Fruit fly (Drosophila melanogaster) whole organism, embryonic: Measurements from ENCODE around the gene trr.

Source experiments
- Atf3 ChIP-seq: fragments of 200-800 bp; sonication (Bioruptor generic); optimal IDR thresholded peaks from 3 replicates; lab custom pipeline; 2016; ENCODE audit warnings: missing biosample characterization, missing genetic modification characterization
- Blimp-1 ChIP-seq: fragments of 200-800 bp; sonication (Bioruptor generic); optimal IDR thresholded peaks from 3 replicates; lab custom pipeline; 2018; ENCODE audit warnings: missing biosample characterization, missing genetic modification characterization, mild to moderate bottlenecking, moderate library complexity, missing genetic modification reagents
- CG10321 ChIP-seq: fragments of 200-800 bp; sonication (Bioruptor generic); IDR thresholded peaks from 2 replicates; pipeline ENCODE4 v1.3.6; 2022; ENCODE audit warnings: missing biosample characterization, missing genetic modification characterization
- CG10979 ChIP-seq: fragments of 200-800 bp; sonication (Bioruptor generic); optimal IDR thresholded peaks from 2 replicates; lab custom pipeline; 2018; ENCODE audit warnings: missing biosample characterization, mild to moderate bottlenecking, missing genetic modification characterization, moderate library complexity
- CG11093 ChIP-seq: fragments of 200-800 bp; sonication (Bioruptor generic); IDR thresholded peaks from 3 replicates; pipeline ENCODE4 v1.3.6; 2022; ENCODE audit warnings: missing biosample characterization, missing genetic modification characterization
- CG11504 ChIP-seq: fragments of 200-800 bp; sonication (Bioruptor generic); optimal IDR thresholded peaks from 3 replicates; lab custom pipeline; 2019; ENCODE audit warnings: missing biosample characterization, mild to moderate bottlenecking, missing genetic modification characterization, moderate library complexity
- CG12236 ChIP-seq: fragments of 200-800 bp; sonication (Bioruptor generic); optimal IDR thresholded peaks from 2 replicates; lab custom pipeline; 2016; ENCODE audit warnings: missing biosample characterization, missing genetic modification characterization
- CG12744 ChIP-seq: fragments of 200-800 bp; sonication (Bioruptor generic); optimal IDR thresholded peaks from 2 replicates; lab custom pipeline; 2016; ENCODE audit warnings: missing biosample characterization, missing genetic modification characterization
- CG13424 ChIP-seq: fragments of 200-800 bp; sonication (Bioruptor generic); optimal IDR thresholded peaks from 2 replicates; lab custom pipeline; 2019; ENCODE audit warnings: missing biosample characterization, mild to moderate bottlenecking, missing genetic modification characterization, moderate library complexity
- CG14441 ChIP-seq: fragments of 200-800 bp; sonication (Bioruptor generic); IDR thresholded peaks from 2 replicates; pipeline ENCODE4 v1.3.6; 2022; ENCODE audit warnings: missing biosample characterization, missing genetic modification characterization
- CG15011 ChIP-seq: fragments of 200-800 bp; sonication (Bioruptor generic); optimal IDR thresholded peaks from 3 replicates; lab custom pipeline; 2018; ENCODE audit warnings: missing biosample characterization, mild to moderate bottlenecking, missing genetic modification characterization
- CG15269 ChIP-seq: fragments of 200-800 bp; sonication (Bioruptor generic); optimal IDR thresholded peaks from 2 replicates; lab custom pipeline; 2018; ENCODE audit warnings: missing biosample characterization, mild to moderate bottlenecking, missing genetic modification characterization, moderate library complexity
- CG15479 ChIP-seq: fragments of 200-800 bp; sonication (Bioruptor generic); optimal IDR thresholded peaks from 3 replicates; lab custom pipeline; 2019; ENCODE audit warnings: missing biosample characterization, mild to moderate bottlenecking, missing genetic modification characterization, moderate library complexity
- CG1602 ChIP-seq: fragments of 200-800 bp; sonication (Bioruptor generic); optimal IDR thresholded peaks from 3 replicates; lab custom pipeline; 2016; ENCODE audit warnings: missing biosample characterization, missing genetic modification characterization
- CG16779 ChIP-seq: fragments of 200-800 bp; sonication (Bioruptor generic); IDR thresholded peaks from 2 replicates; pipeline ENCODE4 v1.3.6; 2022; ENCODE audit warnings: missing biosample characterization, missing genetic modification characterization
- CG1832 ChIP-seq: fragments of 200-800 bp; sonication (Bioruptor generic); optimal IDR thresholded peaks from 2 replicates; lab custom pipeline; 2017; ENCODE audit warnings: missing biosample characterization, mild to moderate bottlenecking, missing genetic modification characterization, inconsistent platforms
- CG2129 ChIP-seq: fragments of 200-800 bp; sonication (Bioruptor generic); IDR thresholded peaks from 2 replicates; pipeline ENCODE4 v1.3.6; 2022; ENCODE audit warnings: missing biosample characterization, missing genetic modification characterization; ENCODE audit not compliant: partially characterized antibody
- CG2712 ChIP-seq: fragments of 200-800 bp; optimal IDR thresholded peaks from 3 replicates; lab custom pipeline; 2019; ENCODE audit warnings: missing biosample characterization, mild to moderate bottlenecking, missing genetic modification characterization, moderate library complexity
- CG30403 ChIP-seq: fragments of 200-800 bp; sonication (Bioruptor generic); optimal IDR thresholded peaks from 3 replicates; lab custom pipeline; 2016; ENCODE audit warnings: missing biosample characterization, missing genetic modification characterization
- CG30431 ChIP-seq: fragments of 200-800 bp; sonication (Bioruptor generic); optimal IDR thresholded peaks from 2 replicates; lab custom pipeline; 2017; ENCODE audit warnings: missing biosample characterization, missing genetic modification characterization
- CG32532 ChIP-seq: fragments of 200-800 bp; sonication (Bioruptor generic); IDR thresholded peaks from 2 replicates; pipeline ENCODE4 v1.3.6; 2022; ENCODE audit warnings: missing biosample characterization, missing genetic modification characterization
- CG34224 ChIP-seq: fragments of 200-800 bp; sonication (Bioruptor generic); IDR thresholded peaks from 3 replicates; pipeline ENCODE4 v1.3.6; 2022; ENCODE audit warnings: missing biosample characterization, missing genetic modification characterization; ENCODE audit not compliant: partially characterized antibody
- CG3847 ChIP-seq: fragments of 200-800 bp; sonication (Bioruptor generic); IDR thresholded peaks from 2 replicates; pipeline ENCODE4 v1.3.6; 2022; ENCODE audit warnings: missing biosample characterization, missing genetic modification characterization
- CG4328 ChIP-seq: fragments of 200-800 bp; sonication (Bioruptor generic); optimal IDR thresholded peaks from 3 replicates; lab custom pipeline; 2017; ENCODE audit warnings: missing biosample characterization, missing genetic modification reagents, missing genetic modification characterization
- CG4360 ChIP-seq: fragments of 200-800 bp; sonication (Bioruptor generic); IDR thresholded peaks from 2 replicates; pipeline ENCODE4 v1.3.6; 2022; ENCODE audit warnings: missing biosample characterization, missing genetic modification characterization
- CG4404 ChIP-seq: fragments of 200-800 bp; sonication (Bioruptor generic); IDR thresholded peaks from 2 replicates; pipeline ENCODE4 v1.3.6; 2022; ENCODE audit warnings: missing biosample characterization, missing genetic modification characterization
- CG8290 ChIP-seq, 3 experiments: fragments of 200-800 bp; sonication (Bioruptor generic); optimal IDR thresholded peaks; 2 replicates each; lab custom pipeline; 2016 to 2019; ENCODE audit warnings: missing biosample characterization in 3 of 3, missing genetic modification characterization in 3 of 3, mild to moderate bottlenecking in 2 of 3, moderate library complexity in 1 of 3
- Gsc ChIP-seq: fragments of 200-800 bp; sonication (Bioruptor generic); IDR thresholded peaks from 2 replicates; pipeline ENCODE4 v1.3.6; 2022; ENCODE audit warnings: missing biosample characterization, missing genetic modification characterization
- Hr51 ChIP-seq, 2 experiments: fragments of 200-800 bp; sonication (Bioruptor generic); optimal IDR thresholded peaks; 2 replicates in 1 of 2; 3 replicates in 1 of 2; lab custom pipeline; 2016 to 2018; ENCODE audit warnings: missing biosample characterization in 2 of 2, missing genetic modification characterization in 2 of 2, mild to moderate bottlenecking in 1 of 2, moderate library complexity in 1 of 2
- YL-1 ChIP-seq: fragments of 200-800 bp; sonication (Bioruptor generic); optimal IDR thresholded peaks from 3 replicates; lab custom pipeline; 2017; ENCODE audit warnings: missing biosample characterization, mild to moderate bottlenecking, missing genetic modification characterization
- bab2 ChIP-seq: fragments of 200-800 bp; sonication (Bioruptor generic); optimal IDR thresholded peaks from 2 replicates; lab custom pipeline; 2016; ENCODE audit warnings: missing biosample characterization, missing genetic modification characterization
- bsh ChIP-seq, 2 experiments: fragments of 200-800 bp; sonication (Bioruptor generic); optimal IDR thresholded peaks; 2 replicates each; lab custom pipeline; 2017 to 2018; ENCODE audit warnings: mild to moderate bottlenecking in 2 of 2, missing biosample characterization in 2 of 2, missing genetic modification characterization in 2 of 2, moderate library complexity in 1 of 2
- chif ChIP-seq, 2 experiments: fragments of 200-800 bp; sonication (Bioruptor generic); optimal IDR thresholded peaks; 3 replicates each; lab custom pipeline; 2016; ENCODE audit warnings: missing biosample characterization in 2 of 2, missing genetic modification characterization in 2 of 2
- chinmo ChIP-seq: fragments of 200-800 bp; sonication (Bioruptor generic); IDR thresholded peaks from 4 replicates; pipeline ENCODE4 v1.3.6; 2022; ENCODE audit warnings: missing biosample characterization, missing genetic modification characterization; ENCODE audit not compliant: partially characterized antibody
- chm ChIP-seq: fragments of 200-800 bp; sonication (Bioruptor generic); IDR thresholded peaks from 2 replicates; pipeline ENCODE4 v1.3.6; 2022; ENCODE audit warnings: missing biosample characterization, missing genetic modification characterization
- crc ChIP-seq: fragments of 200-800 bp; sonication (Bioruptor generic); optimal IDR thresholded peaks from 2 replicates; lab custom pipeline; 2016; ENCODE audit warnings: missing biosample characterization, missing genetic modification characterization
- disco-r ChIP-seq: fragments of 200-800 bp; sonication (Bioruptor generic); optimal IDR thresholded peaks from 2 replicates; lab custom pipeline; 2016; ENCODE audit warnings: missing biosample characterization, missing genetic modification characterization
- ems ChIP-seq: fragments of 200-800 bp; sonication (Bioruptor generic); optimal IDR thresholded peaks from 3 replicates; lab custom pipeline; 2016; ENCODE audit warnings: missing biosample characterization, missing genetic modification characterization
- eve ChIP-seq, 2 experiments: fragments of >200 bp; optimal IDR thresholded peaks; 2 replicates each; lab custom pipeline; 2017; ENCODE audit warnings: missing biosample characterization in 2 of 2, missing genetic modification characterization in 2 of 2
- ewg ChIP-seq: fragments of 200-800 bp; sonication (Bioruptor generic); optimal IDR thresholded peaks from 3 replicates; lab custom pipeline; 2017; ENCODE audit warnings: mild to moderate bottlenecking, missing biosample characterization, missing genetic modification reagents, missing genetic modification characterization
- gcm2 ChIP-seq: fragments of 200-800 bp; sonication (Bioruptor generic); optimal IDR thresholded peaks from 2 replicates; lab custom pipeline; 2016; ENCODE audit warnings: missing biosample characterization, missing genetic modification characterization
- grn ChIP-seq: fragments of 200-800 bp; sonication (Bioruptor generic); optimal IDR thresholded peaks from 3 replicates; lab custom pipeline; 2017; ENCODE audit warnings: missing biosample characterization, missing genetic modification characterization
- kay ChIP-seq: fragments of 200-800 bp; sonication (Bioruptor generic); optimal IDR thresholded peaks from 2 replicates; lab custom pipeline; 2016; ENCODE audit warnings: missing biosample characterization, missing genetic modification characterization
- pb ChIP-seq: fragments of 200-800 bp; sonication (Bioruptor generic); optimal IDR thresholded peaks from 3 replicates; lab custom pipeline; 2016; ENCODE audit warnings: missing biosample characterization, missing genetic modification characterization
- pros ChIP-seq: fragments of 200-800 bp; sonication (Bioruptor generic); optimal IDR thresholded peaks from 3 replicates; lab custom pipeline; 2019; ENCODE audit warnings: missing biosample characterization, mild to moderate bottlenecking, missing genetic modification characterization, moderate library complexity
- pum ChIP-seq: fragments of 200-800 bp; sonication (Bioruptor generic); optimal IDR thresholded peaks from 2 replicates; lab custom pipeline; 2016; ENCODE audit warnings: missing biosample characterization, missing genetic modification characterization
- sens ChIP-seq: fragments of 200-800 bp; sonication (Bioruptor generic); peaks from one replicate; lab custom pipeline; 2016; ENCODE audit warnings: missing biosample characterization, missing genetic modification characterization
- ssp ChIP-seq: fragments of 200-800 bp; sonication (Bioruptor generic); IDR thresholded peaks from 2 replicates; pipeline ENCODE4 v1.3.6; 2022; ENCODE audit warnings: missing biosample characterization, missing genetic modification characterization
- stc ChIP-seq: fragments of 200-800 bp; sonication (Bioruptor generic); IDR thresholded peaks from 2 replicates; pipeline ENCODE4 v1.3.6; 2022; ENCODE audit warnings: missing biosample characterization, missing genetic modification characterization
- unpg ChIP-seq: fragments of 200-800 bp; sonication (Bioruptor generic); optimal IDR thresholded peaks from 3 replicates; lab custom pipeline; 2018; ENCODE audit warnings: missing biosample characterization, mild to moderate bottlenecking, missing genetic modification characterization, moderate library complexity
- zen ChIP-seq: fragments of 200-800 bp; sonication (Bioruptor generic); optimal IDR thresholded peaks from 3 replicates; lab custom pipeline; 2018; ENCODE audit warnings: missing biosample characterization, mild to moderate bottlenecking, missing genetic modification characterization, moderate library complexity

Gene trr

DNA sequence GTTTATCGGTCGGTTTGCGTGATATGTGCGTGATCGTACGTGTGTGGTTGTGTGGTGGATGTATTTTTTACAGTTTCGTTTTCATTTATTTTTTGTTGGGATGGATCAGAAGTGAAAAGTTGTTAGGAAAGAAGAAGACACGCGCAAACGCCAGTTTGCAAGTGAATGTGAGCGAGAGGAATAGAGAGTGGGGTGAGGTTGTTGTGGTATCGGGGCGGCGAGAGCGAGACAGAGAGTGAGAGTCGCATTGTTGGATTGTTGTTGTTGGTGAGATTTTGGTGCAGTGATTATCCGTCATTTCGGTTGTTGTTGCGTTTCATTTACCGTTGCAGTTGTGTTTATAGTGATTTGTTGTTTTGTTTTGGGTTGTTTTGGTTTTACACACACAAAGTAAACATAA, 3.8 kb upstream of the trr start:
- no peak for TF ChIP-seq CG15011 (GFP tag; lab: Kevin White, UChicago)
- TF ChIP-seq stc = no peak
- TF ChIP-seq CG11093 (GFP tag; lab: Robert Waterston, UW) = no peak
- no peak for TF ChIP-seq ssp (GFP tag; lab: Robert Waterston, UW)
- no peak for TF ChIP-seq Hr51 (GFP tag; optimal IDR thresholded peaks at IDR 0.05; lab: Kevin White, UChicago)
- TF ChIP-seq chinmo = 0 out of 4 replicates have a peak, but pooled peaks have one; percentile 18
- TF ChIP-seq CG32532 (GFP tag; lab: Robert Waterston, UW) = no peak
- no peak for TF ChIP-seq ems (GFP tag; lab: Kevin White, UChicago)
- TF ChIP-seq CG11504 = no peak
- no peak for TF ChIP-seq zen
- no peak for TF ChIP-seq Atf3 (GFP tag; lab: Kevin White, UChicago)
- TF ChIP-seq sens (GFP tag; lab: Kevin White, UChicago) = peak; percentile 47
- no peak for TF ChIP-seq CG2712 (tag; lab: Kevin White, UChicago)
- no peak for TF ChIP-seq CG4328
- TF ChIP-seq eve (GFP tag; optimal IDR thresholded peaks at IDR 0.05; lab: Kevin White, UChicago) = no peak
- TF ChIP-seq CG15479 (GFP tag; lab: Kevin White, UChicago) = no peak
- TF ChIP-seq unpg (GFP tag; lab: Kevin White, UChicago) = no peak
- TF ChIP-seq Gsc (GFP tag; lab: Robert Waterston, UW) = no peak
- TF ChIP-seq CG12744 (GFP tag; lab: Kevin White, UChicago) = no peak
- peak; percentile 38; the same call in 1 of the 2 replicates for TF ChIP-seq CG10321 (GFP tag; lab: Robert Waterston, UW)
- no peak for TF ChIP-seq CG2129 (GFP tag; lab: Robert Waterston, UW)
- TF ChIP-seq CG12236 = no peak
- TF ChIP-seq CG34224 (GFP tag; lab: Robert Waterston, UW) = no peak
- TF ChIP-seq CG8290 (GFP tag; optimal IDR thresholded peaks at IDR 0.05; lab: Kevin White, UChicago) = no peak
- TF ChIP-seq CG8290 (tag; optimal IDR thresholded peaks at IDR 0.05; lab: Kevin White, UChicago) = no peak
- TF ChIP-seq CG4404 (GFP tag; lab: Robert Waterston, UW) = no peak
- peak; percentile 13 for TF ChIP-seq Blimp-1
- TF ChIP-seq CG14441 (GFP tag; lab: Robert Waterston, UW) = no peak
- peak; percentile 64 for TF ChIP-seq CG1832 (GFP tag; lab: Kevin White, UChicago)
- TF ChIP-seq CG16779 (GFP tag; lab: Robert Waterston, UW) = no peak
- no peak for TF ChIP-seq ewg (GFP tag; lab: Kevin White, UChicago)
- TF ChIP-seq CG4360 = peak; percentile 87
- no peak for TF ChIP-seq CG30431
- TF ChIP-seq pum (GFP tag; lab: Kevin White, UChicago) = no peak
- TF ChIP-seq CG10979 (tag; lab: Kevin White, UChicago) = no peak
- peak; percentile 11 for TF ChIP-seq YL-1
- no peak for TF ChIP-seq CG3847 (GFP tag; lab: Robert Waterston, UW)
- no peak for TF ChIP-seq disco-r (GFP tag; lab: Kevin White, UChicago)
- no peak for TF ChIP-seq pb (GFP tag; lab: Kevin White, UChicago)
- TF ChIP-seq CG1602 (GFP tag; lab: Kevin White, UChicago) = no peak
- TF ChIP-seq chm (GFP tag; lab: Robert Waterston, UW) = no peak
- TF ChIP-seq chif (GFP tag; optimal IDR thresholded peaks at IDR 0.05; lab: Kevin White, UChicago) = no peak
- TF ChIP-seq pros (GFP tag; lab: Kevin White, UChicago) = no peak
- no peak for TF ChIP-seq bsh (GFP tag; optimal IDR thresholded peaks at IDR 0.05; lab: Kevin White, UChicago)
- no peak for TF ChIP-seq gcm2 (GFP tag; lab: Kevin White, UChicago)
- TF ChIP-seq grn (GFP tag; lab: Kevin White, UChicago) = no peak
- no peak for TF ChIP-seq CG15269 (tag; lab: Kevin White, UChicago)
- no peak for TF ChIP-seq bab2 (GFP tag; lab: Kevin White, UChicago)
- no peak for TF ChIP-seq kay (GFP tag; lab: Kevin White, UChicago)
- no peak for TF ChIP-seq CG13424 (tag; lab: Kevin White, UChicago)
- TF ChIP-seq crc = no peak
- TF ChIP-seq CG30403 (GFP tag; lab: Kevin White, UChicago) = no peak
